Fruit fly (Drosophila melanogaster) Kc167 (cell line): Measurements from ENCODE around the gene CG31643.

Experiments used
- Myc ChIP-seq: fragments of >200 bp; optimal IDR thresholded peaks from 2 replicates; lab custom pipeline; 2017; ENCODE audit warnings: missing external identifiers
- Sin3A ChIP-seq: fragments of >200 bp; optimal IDR thresholded peaks from 2 replicates; lab custom pipeline; 2018; ENCODE audit warnings: missing external identifiers
- h ChIP-seq: fragments of >200 bp; optimal IDR thresholded peaks from 3 replicates; lab custom pipeline; 2018; ENCODE audit warnings: missing external identifiers
- insv ChIP-seq: fragments of >200 bp; optimal IDR thresholded peaks from 3 replicates; lab custom pipeline; 2018; ENCODE audit warnings: missing external identifiers
- psq ChIP-seq: fragments of >200 bp; optimal IDR thresholded peaks from 2 replicates; lab custom pipeline; 2017; ENCODE audit warnings: missing external identifiers
- ttk ChIP-seq: sonication (Bioruptor generic); optimal IDR thresholded peaks from 2 replicates; lab custom pipeline; 2017; ENCODE audit warnings: missing external identifiers

The CG31643 gene

dm6 chr2L:6037830-6038229, at the start of gene CG31643, which contains the start of gene CG9117:
CG31643 (plus strand) TSS chr2L:6038117.
CG9117 (minus strand) TSS chr2L:6037902.
- no peak for TF ChIP-seq insv

DNA sequence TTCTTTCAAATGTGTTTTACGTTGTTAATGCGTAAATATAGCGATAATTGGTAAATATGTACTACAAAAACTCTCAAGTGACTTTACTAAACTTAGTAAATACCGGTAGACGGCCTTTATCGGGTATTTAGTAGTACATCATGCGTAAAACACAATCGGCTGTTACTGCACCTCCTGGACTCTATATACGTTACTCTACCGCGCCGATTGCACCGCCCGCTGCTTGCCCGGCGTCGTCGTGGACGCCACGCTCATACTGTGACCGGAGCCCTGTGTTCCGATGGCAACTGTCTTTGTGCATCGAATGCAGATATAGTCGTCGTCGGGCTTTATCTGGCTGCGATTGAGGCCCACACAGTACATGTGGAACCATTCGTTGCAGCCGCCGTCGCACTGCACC, 47.5 kb upstream of the CG31643 start:
- TF ChIP-seq Myc (lab: Kevin White, UChicago) = no peak
- TF ChIP-seq insv = no peak
- TF ChIP-seq psq = no peak
- TF ChIP-seq ttk (lab: Kevin White, UChicago) = no peak
- TF ChIP-seq Sin3A = no peak
- TF ChIP-seq h (lab: Kevin White, UChicago) = no peak

dm6 chr2L:5997609-5998229, 40.2 kb upstream of the CG31643 start:
- no peak for TF ChIP-seq Sin3A
- no peak for TF ChIP-seq h (lab: Kevin White, UChicago)
- no peak for TF ChIP-seq ttk (lab: Kevin White, UChicago)
- no peak for TF ChIP-seq psq
- TF ChIP-seq Myc (lab: Kevin White, UChicago) = no peak
- TF ChIP-seq insv = no peak

DNA sequence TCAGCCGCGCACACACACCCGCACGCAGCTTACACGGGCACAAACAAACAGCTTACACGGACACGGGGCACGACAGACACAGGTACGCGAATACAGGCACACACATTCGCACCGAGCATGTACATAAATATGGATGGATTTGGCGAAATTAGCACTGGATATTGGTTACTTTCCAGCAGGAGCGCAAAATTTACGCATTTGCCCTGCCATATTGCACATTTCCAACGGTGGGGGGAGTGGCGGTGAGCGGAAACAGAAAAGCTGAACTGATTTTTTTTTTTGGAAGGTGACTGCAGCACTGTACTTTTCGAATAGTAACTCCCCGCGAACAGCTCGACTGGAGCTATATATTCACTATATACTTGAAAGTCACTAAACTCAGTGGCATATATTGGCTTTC, 39.5 kb upstream of the CG31643 start:
- TF ChIP-seq psq (no peak), Sin3A (no peak), h (lab: Kevin White, UChicago) (no peak), insv (no peak), Myc (lab: Kevin White, UChicago) (no peak), ttk (lab: Kevin White, UChicago) (no peak)

- no peak for TF ChIP-seq psq
- TF ChIP-seq insv = no peak
- no peak for TF ChIP-seq ttk (lab: Kevin White, UChicago)
- no peak for TF ChIP-seq h (lab: Kevin White, UChicago)
- no peak for TF ChIP-seq Sin3A
- no peak for TF ChIP-seq Myc (lab: Kevin White, UChicago)
Observed at dm6 chr2L:5999247-5999646, 38.7 kb upstream of the CG31643 start, which contains the start of gene Kdm5. Kdm5 (minus strand) TSS chr2L:5999501.

- no peak for TF ChIP-seq h (lab: Kevin White, UChicago)
- no peak for TF ChIP-seq Sin3A
Observed at dm6 chr2L:6000065-6000464, 37.9 kb upstream of the CG31643 start, which contains the start of gene Tsp26A. Tsp26A (plus strand) TSS chr2L:6000228.

dm6 chr2L:6006508-6007232, 31.2 kb upstream of the CG31643 start, which contains the start of gene Gal:
Gal (minus strand) TSS chr2L:6006827.
- TF ChIP-seq Myc (lab: Kevin White, UChicago) (no peak), Sin3A (no peak), h (lab: Kevin White, UChicago) (no peak), psq (no peak), ttk (lab: Kevin White, UChicago) (no peak), insv (no peak)

dm6 chr2L:6012303-6013070, 25.4 kb upstream of the CG31643 start, which contains the start of gene CG9098:
CG9098 (minus strand) TSS chr2L:6012338.
- TF ChIP-seq ttk (lab: Kevin White, UChicago) = no peak
- no peak for TF ChIP-seq Myc (lab: Kevin White, UChicago)
- no peak for TF ChIP-seq psq
- no peak for TF ChIP-seq Sin3A

DNA sequence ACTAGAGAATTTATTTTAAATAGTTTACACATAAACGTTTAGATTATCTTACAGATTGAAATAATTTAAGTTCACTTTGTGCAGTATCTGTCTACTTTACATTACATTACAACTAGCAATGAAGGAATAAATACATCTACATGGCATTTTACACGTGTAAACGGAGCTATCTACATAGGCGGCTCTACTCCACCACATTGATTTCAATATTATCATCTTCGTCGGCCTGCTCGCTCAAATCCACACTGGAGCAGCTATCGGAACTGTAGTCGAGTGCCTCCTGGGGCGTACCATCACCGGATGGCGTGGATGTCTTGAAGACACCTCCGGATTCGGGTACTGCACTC, 24.9 kb upstream of the CG31643 start:
- TF ChIP-seq h (lab: Kevin White, UChicago) (no peak), Sin3A (no peak), insv (no peak), Myc (lab: Kevin White, UChicago) (no peak), ttk (lab: Kevin White, UChicago) (no peak)

- no peak for TF ChIP-seq ttk (lab: Kevin White, UChicago)
- no peak for TF ChIP-seq Sin3A
- TF ChIP-seq Myc (lab: Kevin White, UChicago) = no peak
- TF ChIP-seq h (lab: Kevin White, UChicago) = no peak
- no peak for TF ChIP-seq psq
- no peak for TF ChIP-seq insv
Observed at dm6 chr2L:6019352-6020131, 18.4 kb upstream of the CG31643 start, which contains the start of gene H2.0. H2.0 (minus strand) TSS chr2L:6019402.

DNA sequence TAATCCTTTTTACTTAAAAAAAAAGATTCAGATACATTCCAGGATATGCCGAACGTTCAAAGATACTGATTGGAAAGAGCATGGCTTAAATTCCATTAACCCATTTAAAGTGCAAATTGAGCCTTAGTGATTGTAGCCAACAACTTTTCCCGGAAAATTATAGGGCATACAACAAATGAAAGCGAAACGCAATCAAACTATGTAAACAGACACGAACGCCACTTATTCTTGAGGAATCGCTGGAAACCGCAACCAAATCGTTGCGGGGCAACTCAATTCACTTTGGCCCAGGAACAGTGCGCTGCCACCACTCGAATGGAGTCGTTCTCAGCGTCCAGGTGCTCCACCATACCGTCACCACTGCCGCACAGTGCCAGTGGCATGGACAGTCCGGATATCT, 17.4 kb upstream of the CG31643 start, which contains the start of gene CG13996:
Gene CG13996 (plus strand): TSS at position 301 of the 400 bp plus-strand sequence.
- no peak for TF ChIP-seq h (lab: Kevin White, UChicago)
- TF ChIP-seq ttk (lab: Kevin White, UChicago) = no peak
- TF ChIP-seq insv = no peak
- no peak for TF ChIP-seq Myc (lab: Kevin White, UChicago)
- TF ChIP-seq Sin3A = no peak
- TF ChIP-seq psq = no peak

- TF ChIP-seq ttk (lab: Kevin White, UChicago) (no peak), h (lab: Kevin White, UChicago) (no peak), insv (no peak), psq (no peak), Sin3A (no peak)
Observed at dm6 chr2L:6022793-6023192, 15.1 kb upstream of the CG31643 start.
